Fruit fly (Drosophila melanogaster) ovary, adult (tissue): ENCODE measurements around the gene Awh.

Experiments used
- CG17801 ChIP-seq: fragments of 200-800 bp; optimal IDR thresholded peaks from 2 replicates; lab custom pipeline; 2019; ENCODE audit warnings: missing biosample characterization, mild to moderate bottlenecking, missing genetic modification characterization, moderate library complexity; ENCODE audit not compliant: partially characterized antibody

Awh gene

DNA sequence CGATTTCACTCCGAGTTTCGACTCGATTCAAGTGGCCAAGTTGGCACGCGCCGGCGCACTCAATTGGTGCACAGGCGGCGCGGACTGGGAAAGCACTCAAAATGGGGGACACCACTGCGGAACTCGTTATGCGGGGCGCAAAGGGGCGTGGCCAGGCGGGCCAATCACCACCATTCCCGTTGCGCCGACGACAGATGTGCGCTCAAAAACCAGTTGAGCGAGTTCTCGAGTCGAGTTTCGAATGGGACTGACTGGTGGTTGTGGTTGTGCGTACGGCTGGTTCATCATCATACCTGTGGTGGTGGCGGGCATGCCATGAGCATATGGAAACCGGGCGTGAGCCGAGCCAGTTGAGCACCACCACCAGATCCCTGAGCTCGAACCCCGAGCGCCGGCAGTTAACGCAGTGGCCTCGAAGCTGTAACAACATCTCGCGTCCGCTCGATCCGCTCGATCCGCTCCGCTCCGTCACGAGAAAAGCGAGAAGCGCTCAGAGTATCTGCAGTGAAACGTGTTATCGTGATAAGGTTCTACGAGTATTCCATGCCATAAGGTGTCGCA is at the start of gene Awh:
Gene Awh, plus strand, starts transcription at position 392 of the 561 bp plus-strand sequence.
- TF ChIP-seq CG17801 (GFP tag; lab: Kevin White, UChicago) = no peak

- TF ChIP-seq CG17801 (GFP tag; lab: Kevin White, UChicago) = no peak
Measured at dm6 chr3L:3797681-3798080, 48.3 kb upstream of the Awh start.

- no peak for TF ChIP-seq CG17801 (GFP tag; lab: Kevin White, UChicago)
Measured at dm6 chr3L:3798488-3798887, 47.5 kb upstream of the Awh start.

- TF ChIP-seq CG17801 (GFP tag; lab: Kevin White, UChicago) = no peak
Measured at dm6 chr3L:3799766-3800165, 46.2 kb upstream of the Awh start.

dm6 chr3L:3801343-3801742 is 44.7 kb upstream of the Awh start:
- no peak for TF ChIP-seq CG17801 (GFP tag; lab: Kevin White, UChicago)

- TF ChIP-seq CG17801 (GFP tag; lab: Kevin White, UChicago) = no peak
Measured at dm6 chr3L:3801813-3802212, 44.2 kb upstream of the Awh start.

DNA sequence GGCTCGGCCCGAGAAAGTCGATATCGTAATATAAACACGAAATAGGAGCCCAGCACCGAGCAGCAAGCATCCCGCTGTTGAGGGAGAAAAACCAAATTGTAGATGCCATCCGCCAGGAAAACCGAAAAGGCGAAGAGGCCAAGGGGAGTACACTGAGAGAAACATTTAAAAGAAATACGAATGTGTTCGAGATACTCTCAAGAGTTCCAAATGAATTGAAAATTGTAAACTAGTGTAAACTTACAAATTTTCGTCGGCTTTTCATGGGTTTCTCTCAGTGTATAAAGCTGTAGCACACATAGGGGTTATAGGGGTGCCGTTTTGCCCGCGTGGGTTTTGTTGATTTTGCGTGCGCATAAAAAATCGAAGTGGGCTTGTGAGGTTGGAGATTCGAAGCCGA is 43.3 kb upstream of the Awh start:
- no peak for TF ChIP-seq CG17801 (GFP tag; lab: Kevin White, UChicago)

- peak; percentile 63 for TF ChIP-seq CG17801 (GFP tag; lab: Kevin White, UChicago)
Measured at dm6 chr3L:3806330-3806729, 39.7 kb upstream of the Awh start, which contains the start of the genes CG32264, ntc and IntS10. CG32264 (minus strand) TSS chr3L:3806459. ntc (minus strand) TSS chr3L:3806459. IntS10 (plus strand) TSS chr3L:3806710.

- TF ChIP-seq CG17801 (GFP tag; lab: Kevin White, UChicago) = no peak
Measured at dm6 chr3L:3809943-3810342, 36.1 kb upstream of the Awh start, which contains the start of gene CG32262. CG32262 (minus strand) TSS chr3L:3810196.

DNA sequence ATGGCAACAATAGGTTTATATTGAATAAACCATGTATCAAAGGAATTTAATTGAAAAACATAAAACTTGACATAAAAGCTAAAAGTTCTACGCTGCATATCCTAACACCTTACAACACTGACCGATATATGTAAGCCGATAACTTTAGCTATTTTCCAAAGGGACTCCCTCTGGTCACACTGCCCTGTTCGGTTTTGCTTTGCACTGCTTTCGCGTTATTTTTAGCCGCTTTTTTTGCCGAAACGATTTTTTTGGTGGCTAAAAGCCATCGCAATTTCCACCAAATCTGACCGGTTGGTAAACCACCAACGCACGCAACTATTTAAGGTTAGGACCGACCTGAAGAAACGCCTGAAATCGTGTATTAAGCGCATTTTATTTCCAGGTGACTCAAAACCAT is 34.9 kb upstream of the Awh start, which contains the start of the genes CG32263 and PIG-B:
Gene CG32263, minus strand, starts transcription at position 26 of the 400 bp plus-strand sequence.
Gene PIG-B, plus strand, starts transcription at position 175 of the 400 bp plus-strand sequence.
- TF ChIP-seq CG17801 (GFP tag; lab: Kevin White, UChicago) = no peak

DNA sequence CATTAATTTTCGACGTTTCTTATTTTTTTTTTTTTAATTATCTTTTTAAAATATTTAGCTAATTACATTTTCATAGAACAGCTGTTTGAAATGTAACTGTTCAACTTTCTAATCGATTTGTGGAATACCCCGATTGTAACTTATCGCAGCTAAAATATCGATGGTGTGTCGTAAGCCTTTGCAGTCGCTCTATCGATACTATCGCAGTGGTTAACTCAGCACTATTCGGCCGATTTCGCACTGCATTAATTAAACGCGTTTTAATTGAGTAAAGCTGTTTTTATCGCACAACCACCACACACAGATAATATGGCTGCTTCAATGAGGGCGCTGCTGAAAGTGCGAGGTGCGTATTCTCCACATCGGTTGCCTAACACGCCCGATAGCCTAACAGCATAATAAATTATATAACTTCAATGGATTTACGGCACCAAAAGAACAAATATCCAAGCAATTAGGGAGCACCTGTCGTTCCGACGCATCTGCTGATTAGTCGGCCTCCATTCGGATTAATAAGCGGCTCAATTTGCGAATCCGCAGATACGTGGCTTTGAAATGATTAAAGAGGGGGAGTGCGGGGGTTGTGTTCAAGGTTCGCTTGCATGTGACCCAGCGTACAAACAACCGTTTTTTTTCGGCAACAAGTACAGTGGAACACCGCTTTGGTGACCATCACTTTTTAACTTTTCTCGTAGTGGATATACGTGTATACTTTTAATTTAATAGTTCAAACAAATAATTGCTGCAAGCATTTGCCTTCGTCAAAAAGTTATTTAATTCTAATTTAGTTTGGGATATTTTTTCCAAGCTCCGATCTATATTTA is 31.8 kb upstream of the Awh start, which contains the start of gene Scsalpha1:
Gene Scsalpha1, plus strand, starts transcription at position 202 of the 824 bp plus-strand sequence.
- peak; percentile 49 for TF ChIP-seq CG17801 (GFP tag; lab: Kevin White, UChicago)

DNA sequence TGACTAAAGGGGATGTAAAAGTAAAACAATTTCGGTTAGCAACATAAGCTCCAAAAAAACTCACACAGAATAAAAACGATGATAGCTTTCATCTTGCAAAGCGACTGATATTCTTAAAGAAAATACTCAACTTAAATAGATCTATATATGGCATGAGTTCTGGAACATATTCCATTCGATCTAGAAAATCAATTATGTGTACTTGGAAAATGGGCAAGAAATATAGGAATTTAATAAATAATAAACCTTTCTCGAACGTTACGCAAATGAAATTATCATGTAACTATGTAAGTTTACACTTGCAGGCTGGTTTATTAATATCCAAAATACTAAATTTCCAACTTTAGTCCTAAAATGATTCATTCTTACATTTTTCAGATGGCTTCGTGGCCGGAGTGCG is 29.8 kb upstream of the Awh start, which contains the start of gene Acp63F:
Gene Acp63F, minus strand, starts transcription at position 101 of the 400 bp plus-strand sequence.
- TF ChIP-seq CG17801 (GFP tag; lab: Kevin White, UChicago) = no peak

DNA sequence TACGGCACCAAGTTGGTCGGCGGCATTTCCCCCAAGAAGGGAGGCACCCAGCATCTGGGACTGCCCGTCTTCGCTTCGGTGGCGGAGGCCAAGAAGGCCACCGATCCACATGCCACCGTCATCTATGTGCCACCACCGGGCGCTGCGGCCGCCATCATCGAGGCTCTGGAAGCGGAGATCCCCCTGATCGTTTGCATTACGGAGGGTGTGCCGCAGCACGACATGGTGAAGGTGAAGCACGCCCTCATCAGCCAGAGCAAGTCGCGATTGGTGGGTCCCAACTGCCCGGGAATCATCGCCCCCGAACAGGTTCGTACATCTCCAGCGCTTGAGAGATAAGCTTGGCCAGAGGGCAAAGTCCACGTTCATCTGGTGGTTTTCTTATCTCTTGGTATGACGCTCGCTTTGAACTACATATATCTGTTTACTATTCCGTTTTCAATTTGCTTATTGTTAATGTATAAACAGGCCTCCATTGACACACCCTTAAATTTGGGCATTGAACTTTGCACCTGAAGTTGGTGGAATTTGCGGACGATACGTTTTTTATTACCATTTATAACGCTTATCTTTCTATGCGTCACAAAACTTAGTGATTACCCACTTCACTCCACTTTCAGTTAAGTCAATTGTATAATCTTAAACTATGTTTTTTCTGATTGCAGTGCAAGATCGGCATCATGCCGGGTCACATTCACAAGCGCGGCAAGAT is 29.1 kb upstream of the Awh start:
- no peak for TF ChIP-seq CG17801 (GFP tag; lab: Kevin White, UChicago)

DNA sequence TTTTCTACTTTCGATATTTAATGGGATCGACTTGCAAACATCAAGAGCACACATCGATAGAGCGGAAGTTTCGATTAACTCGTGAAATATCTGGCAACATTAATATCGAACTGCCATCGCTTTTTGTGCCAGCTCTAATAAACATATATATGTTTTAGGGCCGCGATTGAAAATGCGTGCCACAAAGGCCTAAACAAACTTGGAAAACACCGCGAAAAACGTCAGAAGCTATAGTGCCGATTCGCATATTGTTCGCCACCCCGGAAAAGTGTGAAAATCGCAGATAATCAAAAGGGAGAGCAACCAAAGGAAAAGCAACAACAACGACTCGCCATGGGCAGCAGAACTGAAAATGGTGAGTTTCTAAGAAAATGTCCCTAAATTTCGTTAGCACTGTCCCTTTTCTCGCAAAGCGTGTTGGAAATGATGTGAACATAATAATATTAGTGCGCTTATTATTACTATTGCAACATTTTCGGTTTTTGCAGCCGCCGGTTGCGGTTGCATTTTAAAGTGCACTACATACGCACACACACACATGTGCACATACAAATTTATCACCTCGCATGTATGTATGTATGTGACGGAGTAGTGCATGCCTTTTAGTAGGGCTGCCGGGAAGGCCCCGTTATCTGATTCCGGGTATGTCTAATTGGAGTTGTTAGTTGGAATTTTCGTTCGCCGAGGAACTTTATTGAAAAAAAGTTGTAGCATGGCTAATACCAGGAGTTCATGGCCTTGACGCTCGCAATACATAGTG is 27.3 kb upstream of the Awh start, which contains the start of gene enc:
Gene enc, plus strand, starts transcription at position 114 of the 760 bp plus-strand sequence.
- peak; percentile 27 for TF ChIP-seq CG17801 (GFP tag; lab: Kevin White, UChicago)
